Worm (Caenorhabditis elegans) whole organism, L2 larva: ENCODE results near the gene chil-17.

Experiments used
- C34F6.9 ChIP-seq: fragments of 150-350 bp; optimal IDR thresholded peaks from 2 replicates; lab custom pipeline; 2014; ENCODE audit warnings: missing biosample characterization, missing genetic modification characterization
- F13H6.1 ChIP-seq: sonication (generic microtip); optimal IDR thresholded peaks from 2 replicates; lab custom pipeline; 2016; ENCODE audit warnings: missing genetic modification characterization, missing compliant biosample characterization
- R02D3.7 ChIP-seq: fragments of 150-350 bp; optimal IDR thresholded peaks from 2 replicates; lab custom pipeline; 2014; ENCODE audit warnings: missing biosample characterization, missing genetic modification characterization
- Y55F3AM.14 ChIP-seq: fragments of 200-800 bp; sonication (Bioruptor generic); optimal IDR thresholded peaks from 2 replicates; lab custom pipeline; 2018; ENCODE audit warnings: mild to moderate bottlenecking, missing genetic modification characterization, missing compliant biosample characterization
- ZK546.5 ChIP-seq: sonication (generic microtip); optimal IDR thresholded peaks from 2 replicates; lab custom pipeline; 2017; ENCODE audit warnings: missing biosample characterization, missing genetic modification characterization
- alr-1 ChIP-seq: fragments of 150-350 bp; optimal IDR thresholded peaks from 2 replicates; lab custom pipeline; 2014; ENCODE audit warnings: missing biosample characterization, missing genetic modification characterization
- ama-1 ChIP-seq: fragments of 150-350 bp; optimal IDR thresholded peaks from 2 replicates; lab custom pipeline; 2018; ENCODE audit warnings: inconsistent platforms
- blmp-1 ChIP-seq: sonication (generic microtip); optimal IDR thresholded peaks from 2 replicates; lab custom pipeline; 2017; ENCODE audit warnings: missing genetic modification characterization, mild to moderate bottlenecking, missing compliant biosample characterization, antibody characterized with exemption, moderate library complexity; ENCODE audit not compliant: insufficient read depth
- ceh-16 ChIP-seq: fragments of 150-350 bp; optimal IDR thresholded peaks from 2 replicates; lab custom pipeline; 2014; ENCODE audit warnings: missing biosample characterization, missing genetic modification characterization
- ceh-82 ChIP-seq: fragments of 150-350 bp; optimal IDR thresholded peaks from 2 replicates; lab custom pipeline; 2014; ENCODE audit warnings: missing biosample characterization, missing genetic modification characterization
- elt-3 ChIP-seq: sonication (generic microtip); optimal IDR thresholded peaks from 2 replicates; lab custom pipeline; 2017; ENCODE audit warnings: missing biosample characterization, missing genetic modification characterization
- fos-1 ChIP-seq: fragments of 150-350 bp; optimal IDR thresholded peaks from 2 replicates; lab custom pipeline; 2014; ENCODE audit warnings: missing biosample characterization, missing genetic modification characterization
- gmeb-1 ChIP-seq: fragments of 150-350 bp; optimal IDR thresholded peaks from 2 replicates; lab custom pipeline; 2014; ENCODE audit warnings: missing biosample characterization, missing genetic modification characterization
- lin-11 ChIP-seq: fragments of 150-350 bp; sonication (generic microtip); optimal IDR thresholded peaks from 2 replicates; lab custom pipeline; 2014; ENCODE audit warnings: missing biosample characterization, missing genetic modification characterization, inconsistent platforms, mixed read lengths
- lin-13 ChIP-seq: fragments of 150-350 bp; optimal IDR thresholded peaks from 2 replicates; lab custom pipeline; 2014; ENCODE audit warnings: missing biosample characterization, missing genetic modification reagents, missing genetic modification characterization
- lin-39 ChIP-seq: fragments of 150-350 bp; optimal IDR thresholded peaks from 2 replicates; lab custom pipeline; 2014; ENCODE audit warnings: missing biosample characterization, missing genetic modification reagents, missing genetic modification characterization
- lsy-2 ChIP-seq, 2 experiments: fragments of 150-350 bp in 1 of 2; sonication (generic microtip) in 1 of 2; optimal IDR thresholded peaks; 2 replicates each; lab custom pipeline; 2014 to 2017; ENCODE audit warnings: missing biosample characterization in 2 of 2, missing genetic modification characterization in 2 of 2
- mab-5 ChIP-seq: fragments of 150-350 bp; optimal IDR thresholded peaks from 2 replicates; lab custom pipeline; 2014; ENCODE audit warnings: missing biosample characterization, missing genetic modification characterization
- mbf-1 ChIP-seq: sonication (generic microtip); optimal IDR thresholded peaks from 2 replicates; lab custom pipeline; 2017; ENCODE audit warnings: missing biosample characterization, missing genetic modification characterization
- nhr-11 ChIP-seq: fragments of 150-350 bp; optimal IDR thresholded peaks from 2 replicates; lab custom pipeline; 2014; ENCODE audit warnings: missing biosample characterization, missing genetic modification characterization
- nhr-12 ChIP-seq: fragments of 150-350 bp; optimal IDR thresholded peaks from 2 replicates; lab custom pipeline; 2014; ENCODE audit warnings: missing biosample characterization, missing genetic modification characterization
- nhr-129 ChIP-seq: fragments of 150-350 bp; optimal IDR thresholded peaks from 2 replicates; lab custom pipeline; 2014; ENCODE audit warnings: missing biosample characterization, missing genetic modification characterization
- nhr-23 ChIP-seq: fragments of 150-350 bp; optimal IDR thresholded peaks from 2 replicates; lab custom pipeline; 2014; ENCODE audit warnings: missing biosample characterization, missing genetic modification reagents, missing genetic modification characterization
- nhr-237 ChIP-seq: fragments of 150-350 bp; optimal IDR thresholded peaks from 2 replicates; lab custom pipeline; 2014; ENCODE audit warnings: missing biosample characterization, missing genetic modification characterization
- nhr-25 ChIP-seq: fragments of 150-350 bp; sonication (generic microtip); optimal IDR thresholded peaks from 3 replicates; lab custom pipeline; 2014; ENCODE audit warnings: missing biosample characterization, missing genetic modification characterization
- nhr-6 ChIP-seq: fragments of 150-350 bp; optimal IDR thresholded peaks from 2 replicates; lab custom pipeline; 2014; ENCODE audit warnings: missing biosample characterization, missing genetic modification characterization
- nhr-77 ChIP-seq: fragments of 150-350 bp; optimal IDR thresholded peaks from 2 replicates; lab custom pipeline; 2014; ENCODE audit warnings: missing biosample characterization, missing genetic modification characterization
- sem-4 ChIP-seq: fragments of 150-350 bp; optimal IDR thresholded peaks from 2 replicates; lab custom pipeline; 2014; ENCODE audit warnings: missing biosample characterization, missing genetic modification reagents, missing genetic modification characterization
- snpc-4 ChIP-seq: fragments of 150-350 bp; optimal IDR thresholded peaks from 2 replicates; lab custom pipeline; 2014; ENCODE audit warnings: missing biosample characterization, missing genetic modification characterization
- unc-39 ChIP-seq: fragments of 150-350 bp; optimal IDR thresholded peaks from 2 replicates; lab custom pipeline; 2014; ENCODE audit warnings: missing biosample characterization, missing genetic modification characterization
- unc-55 ChIP-seq: fragments of 150-350 bp; sonication (generic microtip); optimal IDR thresholded peaks from 3 replicates; lab custom pipeline; 2014; ENCODE audit warnings: missing biosample characterization, missing genetic modification reagents, missing genetic modification characterization
- unc-62 ChIP-seq: fragments of 150-350 bp; optimal IDR thresholded peaks from 2 replicates; lab custom pipeline; 2014; ENCODE audit warnings: missing biosample characterization, missing genetic modification reagents, missing genetic modification characterization
- ztf-1 ChIP-seq: fragments of 200-800 bp; sonication (Bioruptor generic); conservative IDR thresholded peaks from 2 replicates; pipeline ENCODE4 v1.3.6; 2022; ENCODE audit warnings: missing genetic modification characterization, missing compliant biosample characterization
- ztf-11 ChIP-seq: sonication (generic microtip); optimal IDR thresholded peaks from 2 replicates; lab custom pipeline; 2017; ENCODE audit warnings: missing biosample characterization, missing genetic modification characterization
- ztf-4 ChIP-seq: fragments of 150-350 bp; optimal IDR thresholded peaks from 2 replicates; lab custom pipeline; 2014; ENCODE audit warnings: missing biosample characterization, missing genetic modification characterization

The chil-17 gene

DNA sequence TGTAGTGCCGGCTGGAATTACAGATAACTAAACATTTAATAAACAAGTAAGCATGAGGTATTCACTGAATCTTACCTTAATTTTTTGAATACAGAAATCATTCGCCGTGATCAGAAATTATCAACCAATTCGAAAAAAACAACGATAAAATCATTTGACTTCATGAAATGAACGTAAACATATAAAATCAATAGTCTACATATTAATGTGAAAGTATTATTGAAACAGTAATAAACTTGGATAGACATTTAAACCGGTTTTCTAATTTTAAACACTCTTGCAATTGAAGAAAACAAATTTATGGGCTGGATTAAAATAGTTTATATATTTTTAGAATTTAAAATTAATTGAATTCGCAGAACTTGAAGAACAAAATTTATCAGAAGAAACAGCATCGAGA, 1.9 kb upstream of the chil-17 start, which contains the start of gene chil-16:
TSS of gene chil-16 (minus strand) at position 101 of the 400 bp plus-strand sequence.
- TF ChIP-seq nhr-6 (tag; lab: Kevin White, UChicago) (no peak), nhr-11 (no peak), lin-13 (GFP tag; lab: Kevin White, UChicago) (no peak), fos-1 (tag; lab: Kevin White, UChicago) (no peak), mbf-1 (no peak), ZK546.5 (tag; lab: Kevin White, UChicago) (no peak), ztf-1 (GFP tag; lab: Robert Waterston, UW) (no peak), Y55F3AM.14 (GFP tag; lab: Kevin White, UChicago) (no peak), nhr-23 (tag; lab: Kevin White, UChicago) (no peak), lin-39 (tag; lab: Kevin White, UChicago) (no peak), C34F6.9 (no peak), ceh-16 (tag; lab: Kevin White, UChicago) (no peak), ztf-11 (tag; lab: Kevin White, UChicago) (no peak), mab-5 (tag; lab: Kevin White, UChicago) (no peak), snpc-4 (no peak), ama-1 (lab: Kevin White, UChicago) (no peak), nhr-25 (tag; lab: Kevin White, UChicago) (no peak), alr-1 (no peak), lin-11 (tag; lab: Kevin White, UChicago) (no peak), ztf-4 (tag; lab: Kevin White, UChicago) (no peak)

DNA sequence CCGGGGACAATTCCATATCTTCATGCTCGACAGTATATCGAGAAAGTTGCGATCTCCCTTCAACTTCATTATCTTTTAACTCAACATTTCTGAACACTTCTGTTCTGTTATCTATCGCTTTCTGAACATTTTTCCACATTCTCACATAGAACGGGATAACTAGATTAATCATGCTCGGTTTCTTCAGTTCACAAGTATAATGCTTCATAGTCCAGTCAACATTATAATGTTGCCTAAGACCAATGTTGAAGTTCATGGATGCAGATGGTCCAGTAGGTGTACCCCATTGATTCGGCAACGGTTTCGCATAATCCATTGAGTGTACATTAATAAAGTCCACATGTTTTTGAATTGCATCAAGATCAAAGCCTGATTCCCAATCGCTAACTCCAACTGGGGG, 1.1 kb downstream of the chil-17 start:
- no peak for TF ChIP-seq ZK546.5 (tag; lab: Kevin White, UChicago)

DNA sequence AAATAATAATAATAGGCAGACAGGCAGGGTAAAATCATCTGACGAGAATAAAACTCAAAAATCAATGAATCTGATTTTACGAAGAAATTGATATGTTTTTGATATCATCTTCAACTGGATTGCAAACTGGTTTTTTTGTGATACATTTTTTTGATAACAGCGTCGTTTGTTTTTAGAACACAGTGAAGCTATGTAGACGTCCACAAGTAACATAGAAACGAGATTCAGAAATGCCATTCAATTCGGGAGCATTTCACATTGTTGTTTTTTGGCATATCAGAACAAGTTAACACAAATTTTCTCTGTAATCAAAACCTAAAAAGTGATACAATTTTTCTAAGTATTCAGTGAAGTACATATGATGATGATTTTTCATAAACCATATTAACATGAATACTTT, 1.7 kb downstream of the chil-17 start, which contains the start of gene chil-13:
TSS of gene chil-13 (minus strand) at position 101 of the 400 bp plus-strand sequence.
- TF ChIP-seq alr-1 (no peak), ama-1 (lab: Kevin White, UChicago) (no peak), unc-55 (GFP tag; lab: Kevin White, UChicago) (no peak), nhr-12 (tag; lab: Kevin White, UChicago) (no peak), nhr-11 (no peak), ztf-4 (tag; lab: Kevin White, UChicago) (no peak), blmp-1 (tag; lab: Kevin White, UChicago) (no peak), lin-11 (tag; lab: Kevin White, UChicago) (no peak), ceh-82 (no peak), nhr-6 (tag; lab: Kevin White, UChicago) (no peak), lsy-2 (tag; optimal IDR thresholded peaks at IDR 0.05; lab: Kevin White, UChicago) (no peak)

DNA sequence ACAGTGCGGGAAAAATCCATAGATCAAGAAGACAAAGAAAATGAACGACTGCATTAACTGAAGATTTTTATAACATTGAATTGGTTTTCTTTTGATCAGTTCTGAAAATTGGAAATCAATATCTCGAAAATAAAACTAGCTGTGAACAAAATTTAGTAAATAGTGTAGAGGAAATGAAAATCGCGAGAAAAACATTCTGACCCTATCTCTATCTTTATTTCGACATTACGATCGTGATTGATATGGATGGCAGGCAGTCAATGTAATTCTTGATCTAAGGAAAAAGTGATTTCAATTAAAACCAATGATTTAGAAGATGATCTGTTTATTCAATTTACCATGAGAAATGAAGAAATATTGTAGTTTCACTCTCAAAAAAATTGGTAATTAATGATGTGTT, 4.0 kb downstream of the chil-17 start, which contains the start of gene kin-16:
TSS of gene kin-16 (minus strand) at position 101 of the 400 bp plus-strand sequence.
- no peak for TF ChIP-seq unc-62 (GFP tag; lab: Kevin White, UChicago)
- TF ChIP-seq sem-4 (tag; lab: Kevin White, UChicago), result no peak
- no peak for TF ChIP-seq lin-39 (tag; lab: Kevin White, UChicago)
- no peak for TF ChIP-seq nhr-6 (tag; lab: Kevin White, UChicago)
- TF ChIP-seq elt-3, result no peak
- no peak for TF ChIP-seq nhr-11
- no peak for TF ChIP-seq nhr-23 (tag; lab: Kevin White, UChicago)
- TF ChIP-seq nhr-129 (tag; lab: Kevin White, UChicago), result no peak
- TF ChIP-seq lin-13 (GFP tag; lab: Kevin White, UChicago), result no peak
- TF ChIP-seq F13H6.1 (tag; lab: Kevin White, UChicago), result no peak
- TF ChIP-seq unc-39, result no peak
- no peak for TF ChIP-seq nhr-77
- TF ChIP-seq lin-11 (tag; lab: Kevin White, UChicago), result no peak
- TF ChIP-seq ama-1 (lab: Kevin White, UChicago), result no peak
- no peak for TF ChIP-seq ztf-1 (GFP tag; lab: Robert Waterston, UW)
- no peak for TF ChIP-seq nhr-237 (tag; lab: Kevin White, UChicago)
- no peak for TF ChIP-seq ztf-4 (tag; lab: Kevin White, UChicago)
- no peak for TF ChIP-seq snpc-4
- TF ChIP-seq R02D3.7, result no peak
- TF ChIP-seq blmp-1 (tag; lab: Kevin White, UChicago), result no peak

DNA sequence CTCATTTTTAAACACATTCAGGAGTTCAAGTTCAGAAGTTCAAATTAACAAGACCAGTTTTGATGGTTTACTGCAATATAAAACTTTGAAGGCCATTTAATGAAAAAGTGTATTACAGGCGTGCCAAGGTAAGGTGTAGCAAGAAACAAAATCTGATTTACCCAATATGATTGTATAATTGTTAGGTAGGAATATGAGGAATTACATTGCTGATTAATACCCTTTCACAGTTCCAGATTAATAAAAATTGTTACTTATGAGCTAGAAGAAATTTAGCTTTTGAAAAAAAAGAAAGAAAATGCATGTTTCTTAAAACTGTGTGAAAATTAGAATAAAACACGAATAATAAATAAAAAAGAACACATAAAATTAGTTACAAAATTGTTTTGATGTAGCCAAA, 6.4 kb downstream of the chil-17 start, which contains the start of gene kin-15:
TSS of gene kin-15 (minus strand) at position 101 of the 400 bp plus-strand sequence.
- TF ChIP-seq ztf-1 (GFP tag; lab: Robert Waterston, UW), result no peak
- no peak for TF ChIP-seq blmp-1 (tag; lab: Kevin White, UChicago)
- peak; percentile 26 for TF ChIP-seq nhr-25 (tag; lab: Kevin White, UChicago)
- no peak for TF ChIP-seq gmeb-1 (tag; lab: Kevin White, UChicago)
